Worm (Caenorhabditis elegans) whole organism, L4 larva: ENCODE measurements around the gene D1005.6.

Experiments used
- F10B5.3 ChIP-seq: sonication (generic microtip); optimal IDR thresholded peaks from 2 replicates; lab custom pipeline; 2016; ENCODE audit warnings: mild to moderate bottlenecking, missing genetic modification characterization, missing compliant biosample characterization
- R02D3.7 ChIP-seq: fragments of 150-350 bp; sonication (generic microtip); optimal IDR thresholded peaks from 3 replicates; lab custom pipeline; 2014; ENCODE audit warnings: missing biosample characterization, missing genetic modification characterization
- ZK337.2 ChIP-seq: fragments of 200-800 bp; sonication (Bioruptor generic); IDR thresholded peaks from 2 replicates; pipeline ENCODE4 v1.3.6; 2022; ENCODE audit warnings: missing genetic modification reagents, missing genetic modification characterization, missing compliant biosample characterization
- ZK546.5 ChIP-seq, 2 experiments: sonication (generic microtip); optimal IDR thresholded peaks; 2 replicates each; lab custom pipeline; 2017; ENCODE audit warnings: missing biosample characterization in 2 of 2, missing genetic modification characterization in 2 of 2
- ceh-20 ChIP-seq: fragments of 200-800 bp; sonication (Bioruptor generic); IDR thresholded peaks from 2 replicates; pipeline ENCODE4 v1.3.6; 2022; ENCODE audit warnings: missing genetic modification reagents, missing genetic modification characterization, missing compliant biosample characterization
- ceh-28 ChIP-seq: fragments of 150-350 bp; optimal IDR thresholded peaks from 2 replicates; lab custom pipeline; 2014; ENCODE audit warnings: missing biosample characterization, missing genetic modification reagents, missing genetic modification characterization
- ceh-32 ChIP-seq: sonication (generic microtip); optimal IDR thresholded peaks from 2 replicates; lab custom pipeline; 2016; ENCODE audit warnings: mild to moderate bottlenecking, missing genetic modification characterization, missing compliant biosample characterization; ENCODE audit not compliant: poor library complexity
- ceh-44 ChIP-seq: fragments of 200-800 bp; sonication (Bioruptor generic); IDR thresholded peaks from 2 replicates; pipeline ENCODE4 v1.3.6; 2022; ENCODE audit warnings: missing genetic modification reagents, missing genetic modification characterization, missing compliant biosample characterization
- ceh-62 ChIP-seq: sonication (generic microtip); optimal IDR thresholded peaks from 2 replicates; lab custom pipeline; 2017; ENCODE audit warnings: missing biosample characterization, missing genetic modification characterization
- ceh-82 ChIP-seq: sonication (generic microtip); optimal IDR thresholded peaks from 2 replicates; lab custom pipeline; 2017; ENCODE audit warnings: missing biosample characterization, missing genetic modification characterization
- cey-2 ChIP-seq: sonication (generic microtip); optimal IDR thresholded peaks from 3 replicates; lab custom pipeline; 2017; ENCODE audit warnings: missing genetic modification characterization, mild to moderate bottlenecking, missing compliant biosample characterization, antibody characterized with exemption, borderline replicate concordance; ENCODE audit not compliant: insufficient read depth
- daf-16 ChIP-seq, 3 experiments: sonication (generic microtip); optimal IDR thresholded peaks; 2 replicates each; lab custom pipeline; 2016 to 2017; ENCODE audit warnings: missing genetic modification characterization in 3 of 3, missing genetic modification reagents in 3 of 3, mild to moderate bottlenecking in 2 of 3, missing compliant biosample characterization in 2 of 3, missing biosample characterization in 1 of 3, moderate library complexity in 1 of 3
- daf-8 ChIP-seq: fragments of 200-800 bp; sonication (Bioruptor generic); IDR thresholded peaks from 2 replicates; pipeline ENCODE4 v1.3.6; 2022; ENCODE audit warnings: missing genetic modification characterization, missing compliant biosample characterization
- dmd-9 ChIP-seq: fragments of 200-800 bp; sonication (Bioruptor generic); IDR thresholded peaks from 2 replicates; pipeline ENCODE4 v1.3.6; 2022; ENCODE audit warnings: missing genetic modification reagents, missing genetic modification characterization, missing compliant biosample characterization
- dve-1 ChIP-seq: sonication (generic microtip); optimal IDR thresholded peaks from 2 replicates; lab custom pipeline; 2017; ENCODE audit warnings: antibody characterized with exemption, mild to moderate bottlenecking, missing genetic modification characterization, missing compliant biosample characterization; ENCODE audit not compliant: insufficient read depth
- egl-43 ChIP-seq: fragments of 200-800 bp; sonication (Bioruptor generic); IDR thresholded peaks from 2 replicates; pipeline ENCODE4 v1.3.6; 2022; ENCODE audit warnings: missing genetic modification reagents, missing genetic modification characterization, missing compliant biosample characterization
- hlh-30 ChIP-seq: sonication (generic microtip); optimal IDR thresholded peaks from 2 replicates; lab custom pipeline; 2017; ENCODE audit warnings: antibody characterized with exemption, mild to moderate bottlenecking, missing genetic modification characterization, missing compliant biosample characterization; ENCODE audit not compliant: insufficient read depth
- hmg-1.1 ChIP-seq: fragments of 200-800 bp; sonication (Bioruptor generic); IDR thresholded peaks from 2 replicates; pipeline ENCODE4 v1.3.6; 2022; ENCODE audit warnings: missing genetic modification reagents, missing genetic modification characterization, missing compliant biosample characterization
- lin-1 ChIP-seq: fragments of 200-800 bp; sonication (Bioruptor generic); IDR thresholded peaks from 2 replicates; pipeline ENCODE4 v1.3.6; 2022; ENCODE audit warnings: missing genetic modification reagents, missing genetic modification characterization, missing compliant biosample characterization
- lin-29 ChIP-seq: fragments of 200-800 bp; sonication (Bioruptor generic); IDR thresholded peaks from 2 replicates; pipeline ENCODE4 v1.3.6; 2022; ENCODE audit warnings: missing genetic modification reagents, missing genetic modification characterization, missing compliant biosample characterization
- lin-39 ChIP-seq: fragments of 150-350 bp; optimal IDR thresholded peaks from 2 replicates; lab custom pipeline; 2014; ENCODE audit warnings: missing biosample characterization, missing genetic modification reagents, missing genetic modification characterization
- madf-5 ChIP-seq, 2 experiments: fragments of 200-800 bp; sonication (Bioruptor generic); IDR thresholded peaks; 2 replicates each; pipeline ENCODE4 v1.3.6; 2022; ENCODE audit warnings: missing compliant biosample characterization in 2 of 2, missing genetic modification characterization in 2 of 2
- madf-9 ChIP-seq: fragments of 200-800 bp; sonication (Bioruptor generic); conservative IDR thresholded peaks from 2 replicates; pipeline ENCODE4 v1.3.6; 2022; ENCODE audit warnings: missing genetic modification reagents, missing genetic modification characterization, missing compliant biosample characterization
- mxl-2 ChIP-seq: fragments of 200-800 bp; sonication (Bioruptor generic); conservative IDR thresholded peaks from 2 replicates; pipeline ENCODE4 v1.3.6; 2022; ENCODE audit warnings: missing genetic modification reagents, missing genetic modification characterization, missing compliant biosample characterization
- mxl-3 ChIP-seq: fragments of 200-800 bp; sonication (Bioruptor generic); optimal IDR thresholded peaks from 2 replicates; lab custom pipeline; 2018; ENCODE audit warnings: mild to moderate bottlenecking, missing genetic modification characterization, missing compliant biosample characterization
- nhr-10 ChIP-seq: fragments of 150-350 bp; optimal IDR thresholded peaks from 2 replicates; lab custom pipeline; 2014; ENCODE audit warnings: missing biosample characterization, missing genetic modification characterization
- nhr-102 ChIP-seq: sonication (generic microtip); optimal IDR thresholded peaks from 2 replicates; lab custom pipeline; 2016; ENCODE audit warnings: mild to moderate bottlenecking, missing genetic modification characterization, moderate library complexity, missing compliant biosample characterization
- nhr-11 ChIP-seq: fragments of 150-350 bp; optimal IDR thresholded peaks from 2 replicates; lab custom pipeline; 2014; ENCODE audit warnings: missing biosample characterization, missing genetic modification characterization
- nhr-111 ChIP-seq: fragments of 200-800 bp; sonication (Bioruptor generic); optimal IDR thresholded peaks from 2 replicates; lab custom pipeline; 2018; ENCODE audit warnings: mild to moderate bottlenecking, missing genetic modification characterization, missing compliant biosample characterization
- nhr-237 ChIP-seq: sonication (generic microtip); optimal IDR thresholded peaks from 2 replicates; lab custom pipeline; 2017; ENCODE audit warnings: missing biosample characterization, missing genetic modification characterization
- nhr-28 ChIP-seq: fragments of 150-350 bp; optimal IDR thresholded peaks from 2 replicates; lab custom pipeline; 2014; ENCODE audit warnings: missing biosample characterization, missing genetic modification characterization
- nhr-48 ChIP-seq: sonication (generic microtip); optimal IDR thresholded peaks from 2 replicates; lab custom pipeline; 2016; ENCODE audit warnings: mild to moderate bottlenecking, missing genetic modification characterization, missing compliant biosample characterization
- nhr-6 ChIP-seq: fragments of 150-350 bp; optimal IDR thresholded peaks from 2 replicates; lab custom pipeline; 2014; ENCODE audit warnings: missing biosample characterization, missing genetic modification characterization
- nhr-77 ChIP-seq: fragments of 150-350 bp; optimal IDR thresholded peaks from 2 replicates; lab custom pipeline; 2014; ENCODE audit warnings: missing biosample characterization, missing genetic modification characterization
- pqm-1 ChIP-seq: sonication (generic microtip); optimal IDR thresholded peaks from 2 replicates; lab custom pipeline; 2017; ENCODE audit warnings: missing biosample characterization, missing genetic modification characterization
- rbr-2 ChIP-seq: sonication (generic microtip); optimal IDR thresholded peaks from 2 replicates; lab custom pipeline; 2016; ENCODE audit warnings: missing genotype, missing genetic modification characterization, missing compliant biosample characterization
- sdz-12 ChIP-seq: fragments of 200-800 bp; sonication (Bioruptor generic); optimal IDR thresholded peaks from 2 replicates; lab custom pipeline; 2018; ENCODE audit warnings: mild to moderate bottlenecking, missing genetic modification characterization, missing compliant biosample characterization
- skn-1 ChIP-seq: fragments of 150-350 bp; optimal IDR thresholded peaks from 2 replicates; lab custom pipeline; 2014; ENCODE audit warnings: missing biosample characterization, missing genetic modification characterization
- spr-1 ChIP-seq: sonication (generic microtip); optimal IDR thresholded peaks from 2 replicates; lab custom pipeline; 2016; ENCODE audit warnings: mild to moderate bottlenecking, missing genetic modification characterization, missing compliant biosample characterization
- spr-3 ChIP-seq: fragments of 200-800 bp; sonication (Bioruptor generic); optimal IDR thresholded peaks from 2 replicates; lab custom pipeline; 2018; ENCODE audit warnings: mild to moderate bottlenecking, missing genetic modification characterization, missing compliant biosample characterization
- tag-97 ChIP-seq: fragments of 200-800 bp; sonication (Bioruptor generic); IDR thresholded peaks from 2 replicates; pipeline ENCODE4 v1.3.6; 2022; ENCODE audit warnings: missing genetic modification characterization, missing compliant biosample characterization
- unc-39 ChIP-seq: sonication (generic microtip); optimal IDR thresholded peaks from 2 replicates; lab custom pipeline; 2017; ENCODE audit warnings: missing biosample characterization, missing genetic modification characterization
- vab-7 ChIP-seq: fragments of 200-800 bp; sonication (Bioruptor generic); IDR thresholded peaks from 2 replicates; pipeline ENCODE4 v1.3.6; 2022; ENCODE audit warnings: missing genetic modification reagents, missing genetic modification characterization, missing compliant biosample characterization
- zag-1 ChIP-seq: fragments of 150-350 bp; optimal IDR thresholded peaks from 2 replicates; lab custom pipeline; 2014; ENCODE audit warnings: missing biosample characterization, missing genetic modification characterization
- zfp-2 ChIP-seq: sonication (generic microtip); optimal IDR thresholded peaks from 2 replicates; lab custom pipeline; 2016; ENCODE audit warnings: mild to moderate bottlenecking, missing genetic modification characterization, missing compliant biosample characterization
- zfp-3 ChIP-seq: fragments of 200-800 bp; sonication (Bioruptor generic); conservative IDR thresholded peaks from 2 replicates; pipeline ENCODE4 v1.3.6; 2022; ENCODE audit warnings: missing genetic modification reagents, missing genetic modification characterization, missing compliant biosample characterization
- zip-11 ChIP-seq: fragments of 200-800 bp; sonication (Bioruptor generic); IDR thresholded peaks from 2 replicates; pipeline ENCODE4 v1.3.6; 2022; ENCODE audit warnings: missing genetic modification characterization, missing compliant biosample characterization

Gene D1005.6

ce11 chrX:1495980-1496379 lies 31.4 kb upstream of the D1005.6 start:
- TF ChIP-seq nhr-77 (tag; lab: Kevin White, UChicago): no peak
- TF ChIP-seq lin-29 (GFP tag; lab: Robert Waterston, UW): no peak
- no peak for TF ChIP-seq nhr-6 (tag; lab: Kevin White, UChicago)
- no peak for TF ChIP-seq ceh-44 (GFP tag; lab: Robert Waterston, UW)
- no peak for TF ChIP-seq mxl-2 (GFP tag; lab: Robert Waterston, UW)
- TF ChIP-seq mxl-3 (GFP tag; lab: Kevin White, UChicago): no peak
- TF ChIP-seq daf-16 (GFP tag; optimal IDR thresholded peaks at IDR 0.05; lab: Kevin White, UChicago): no peak
- TF ChIP-seq daf-16 (tag; optimal IDR thresholded peaks at IDR 0.05; lab: Kevin White, UChicago): no peak
- no peak for TF ChIP-seq spr-1 (tag; lab: Kevin White, UChicago)
- TF ChIP-seq madf-9 (GFP tag; lab: Robert Waterston, UW): no peak
- TF ChIP-seq cey-2 (tag; lab: Kevin White, UChicago): no peak
- TF ChIP-seq zip-11 (GFP tag; lab: Robert Waterston, UW): no peak
- TF ChIP-seq daf-8 (GFP tag; lab: Robert Waterston, UW): no peak
- no peak for TF ChIP-seq tag-97
- TF ChIP-seq nhr-111 (GFP tag; lab: Kevin White, UChicago): no peak
- TF ChIP-seq ceh-62: no peak
- no peak for TF ChIP-seq nhr-10 (tag; lab: Kevin White, UChicago)
- TF ChIP-seq lin-1: no peak

- no peak for TF ChIP-seq zag-1
- no peak for TF ChIP-seq nhr-237 (tag; lab: Kevin White, UChicago)
- no peak for TF ChIP-seq zfp-3 (GFP tag; lab: Robert Waterston, UW)
- TF ChIP-seq lin-39: no peak
- no peak for TF ChIP-seq tag-97
- no peak for TF ChIP-seq unc-39 (tag; lab: Kevin White, UChicago)
- no peak for TF ChIP-seq madf-5 (GFP tag; IDR thresholded peaks at IDR 0.05; lab: Robert Waterston, UW)
- TF ChIP-seq ceh-82 (tag; lab: Kevin White, UChicago): no peak
- TF ChIP-seq spr-1 (tag; lab: Kevin White, UChicago): no peak
- TF ChIP-seq, all 104 proteins: peak for 0
These were observed 29.7 kb upstream of the D1005.6 start, which contains the start of gene F09E10.5 for ce11 chrX:1494256-1494655. F09E10.5 (minus strand) TSS chrX:1494356.

- TF ChIP-seq ceh-28 (tag; lab: Kevin White, UChicago) (no peak), egl-43 (0 out of 2 replicates have a peak, but pooled peaks have one; percentile 21), vab-7 (GFP tag; lab: Robert Waterston, UW) (no peak), ZK546.5 (tag; optimal IDR thresholded peaks at IDR 0.05; lab: Kevin White, UChicago) (no peak), ceh-32 (tag; lab: Kevin White, UChicago) (no peak), rbr-2 (tag; lab: Kevin White, UChicago) (peak; percentile 16), nhr-11 (no peak), nhr-48 (tag; lab: Kevin White, UChicago) (no peak), spr-3 (GFP tag; lab: Kevin White, UChicago) (no peak), mxl-3 (GFP tag; lab: Kevin White, UChicago) (peak; percentile 21), hmg-1.1 (GFP tag; lab: Robert Waterston, UW) (peak; percentile 36; the same call in 1 of the 2 replicates), F10B5.3 (no peak), R02D3.7 (tag; lab: Kevin White, UChicago) (no peak), nhr-102 (no peak), unc-39 (tag; lab: Kevin White, UChicago) (no peak), zfp-2 (no peak), nhr-237 (tag; lab: Kevin White, UChicago) (no peak), dve-1 (tag; lab: Kevin White, UChicago) (no peak), ceh-62 (no peak), nhr-28 (tag; lab: Kevin White, UChicago) (no peak), lin-1 (no peak), hlh-30 (tag; lab: Kevin White, UChicago) (no peak), nhr-111 (GFP tag; lab: Kevin White, UChicago) (no peak), ZK337.2 (GFP tag; lab: Robert Waterston, UW) (no peak), dmd-9 (GFP tag; lab: Robert Waterston, UW) (no peak), pqm-1 (tag; lab: Kevin White, UChicago) (no peak), lin-29 (GFP tag; lab: Robert Waterston, UW) (no peak), madf-5 (GFP tag; IDR thresholded peaks at IDR 0.05; lab: Robert Waterston, UW) (no peak), skn-1 (no peak), sdz-12 (GFP tag; lab: Kevin White, UChicago) (no peak), ceh-20 (GFP tag; lab: Robert Waterston, UW) (no peak)
These were observed 27.6 kb upstream of the D1005.6 start for ce11 chrX:1492174-1492573.
